Worm (Caenorhabditis elegans): ENCODE measurements around the gene Y59C2A.1.

DNA sequence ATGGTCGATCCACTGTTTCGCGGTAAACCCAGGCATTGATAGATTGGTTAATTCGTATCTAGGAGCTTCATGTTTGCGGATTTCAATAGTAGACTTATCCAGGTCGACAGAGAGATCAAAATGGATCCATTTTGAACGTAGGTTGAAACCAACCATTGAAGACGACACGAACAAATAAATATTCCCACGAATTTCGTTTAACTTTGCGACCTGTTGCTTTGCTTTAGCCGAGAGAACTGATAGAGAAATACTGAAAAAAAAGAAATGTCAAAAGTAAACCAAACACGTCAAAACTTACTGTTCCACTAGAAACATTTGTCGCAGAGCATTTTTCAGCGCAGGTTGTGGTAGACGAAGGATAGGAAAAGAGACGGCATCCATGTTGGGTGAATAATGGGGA lies 39.5 kb upstream of the Y59C2A.1 start, which contains the start of gene fbxb-38:
- no peak for TF ChIP-seq lin-39 (tag; optimal IDR thresholded peaks at IDR 0.05)
- TF ChIP-seq nhr-237 (tag; optimal IDR thresholded peaks at IDR 0.05), result no peak
- TF ChIP-seq unc-62 (GFP tag; optimal IDR thresholded peaks at IDR 0.05 in 1 of 2), result peak in 1 of 2 experiments; percentile 91
- TF ChIP-seq unc-62 (tag; optimal IDR thresholded peaks at IDR 0.05), result no peak
- no peak for TF ChIP-seq mdl-1 (tag; optimal IDR thresholded peaks at IDR 0.05)
- no peak for TF ChIP-seq ama-1 (optimal IDR thresholded peaks at IDR 0.05)
- TF ChIP-seq daf-16 (GFP tag; optimal IDR thresholded peaks at IDR 0.05), result no peak
- no peak for TF ChIP-seq daf-16 (tag; optimal IDR thresholded peaks at IDR 0.05)
- TF ChIP-seq ceh-44 (GFP tag; IDR thresholded peaks at IDR 0.05), result no peak
- TF ChIP-seq F49E8.2 (tag; optimal IDR thresholded peaks at IDR 0.05; ENCODE audit: borderline replicate concordance), result no peak
